Fruit fly (Drosophila melanogaster): ENCODE data around the gene bru2.

Gene bru2

DNA sequence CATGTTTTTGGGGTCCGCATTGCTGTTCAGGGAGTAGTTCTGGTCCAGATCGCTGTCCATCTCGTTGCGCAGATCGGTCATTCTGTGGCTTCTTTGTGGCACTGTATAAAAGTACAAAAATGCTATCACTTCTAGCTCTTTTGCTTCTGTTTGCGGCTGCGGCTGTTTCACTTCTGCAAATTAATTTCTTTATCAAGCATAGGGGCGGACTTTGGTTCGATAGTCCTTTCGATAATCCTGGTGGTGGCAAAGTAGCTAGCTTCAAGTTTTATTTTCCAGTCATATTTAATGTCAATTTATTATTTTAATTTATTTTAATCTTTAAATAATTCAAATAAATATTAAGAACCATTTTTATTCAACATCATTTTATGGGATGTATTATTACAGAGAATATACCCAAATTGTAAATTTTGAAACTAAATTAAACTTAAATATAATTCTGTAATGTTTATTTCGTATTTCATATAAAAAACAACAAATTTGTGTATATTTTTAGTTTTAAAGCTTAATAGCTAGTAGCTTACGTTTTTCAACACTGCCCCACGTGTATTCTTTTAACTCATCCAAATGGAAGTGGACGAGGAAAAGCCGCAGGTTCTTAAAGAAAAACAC, 83.6 kb downstream of the bru2 start, which contains the start of the genes CG5446 and Trm1 (continued):
- TF ChIP-seq so (GFP tag; IDR thresholded peaks at IDR 0.05) (no peak), Lhr (GFP tag; optimal IDR thresholded peaks at IDR 0.05) (no peak), Dip3 (GFP tag; optimal IDR thresholded peaks at IDR 0.05) (no peak), shn (GFP tag; optimal IDR thresholded peaks at IDR 0.05) (no peak), gt (GFP tag; IDR thresholded peaks at IDR 0.05) (no peak), CG10543 (GFP tag; optimal IDR thresholded peaks at IDR 0.05) (peak; percentile 69), sisA (GFP tag; IDR thresholded peaks at IDR 0.05) (no peak), Max (GFP tag; optimal IDR thresholded peaks at IDR 0.05) (peak; percentile 25), CG13296 (GFP tag; optimal IDR thresholded peaks at IDR 0.05) (peak; percentile 74), hb (GFP tag; IDR thresholded peaks at IDR 0.05; ENCODE audit: partially characterized antibody) (no peak), CG8944 (GFP tag; optimal IDR thresholded peaks at IDR 0.05) (no peak), gcm (GFP tag; optimal IDR thresholded peaks at IDR 0.05) (peak; percentile 77), slou (GFP tag; optimal IDR thresholded peaks at IDR 0.05) (no peak), her (GFP tag; optimal IDR thresholded peaks at IDR 0.05) (no peak), CG18599 (GFP tag; optimal IDR thresholded peaks at IDR 0.05) (peak; percentile 83), Ets65A (GFP tag) (peak; percentile 47), CG8290 (GFP tag; optimal IDR thresholded peaks at IDR 0.05) (peak; percentile 32), CG8290 (tag; optimal IDR thresholded peaks at IDR 0.05) (no peak), salm (tag; optimal IDR thresholded peaks at IDR 0.05) (no peak), CG2202 (tag; optimal IDR thresholded peaks at IDR 0.05) (no peak), CG17328 (GFP tag; IDR thresholded peaks at IDR 0.05) (no peak), CG11695 (GFP tag; IDR thresholded peaks at IDR 0.05) (peak; percentile 70; the same call in 2 of the 3 replicates), pum (GFP tag; optimal IDR thresholded peaks at IDR 0.05) (no peak), CG4424 (GFP tag; optimal IDR thresholded peaks at IDR 0.05) (peak; percentile 67), bcd (GFP tag; optimal IDR thresholded peaks at IDR 0.05) (peak; percentile 66), CG12155 (GFP tag; optimal IDR thresholded peaks at IDR 0.05) (peak; percentile 58), CG10565 (GFP tag; optimal IDR thresholded peaks at IDR 0.05) (no peak), lmd (GFP tag; IDR thresholded peaks at IDR 0.05) (peak; percentile 7; the same call in 1 of the 2 replicates), cg (GFP tag; optimal IDR thresholded peaks at IDR 0.05) (no peak), eyg (GFP tag; optimal IDR thresholded peaks at IDR 0.05) (no peak), CG10979 (tag; optimal IDR thresholded peaks at IDR 0.05) (peak; percentile 78), chif (GFP tag; optimal IDR thresholded peaks at IDR 0.05) (no peak), CG9609 (GFP tag; optimal IDR thresholded peaks at IDR 0.05) (no peak), CG11456 (GFP tag; IDR thresholded peaks at IDR 0.05) (0 out of 3 replicates have a peak, but pooled peaks have one; percentile 17), CG30403 (GFP tag; optimal IDR thresholded peaks at IDR 0.05) (peak; percentile 76), ab (GFP tag; optimal IDR thresholded peaks at IDR 0.05) (no peak), chn (GFP tag; optimal IDR thresholded peaks at IDR 0.05) (no peak), CG14860 (GFP tag; IDR thresholded peaks at IDR 0.05; ENCODE audit: partially characterized antibody) (no peak), Lpt (GFP tag; optimal IDR thresholded peaks at IDR 0.05) (no peak), CG6765 (GFP tag; optimal IDR thresholded peaks at IDR 0.05) (peak; percentile 40), CG3407 (GFP tag; optimal IDR thresholded peaks at IDR 0.05) (peak; percentile 40), unc-4 (GFP tag; IDR thresholded peaks at IDR 0.05; ENCODE audit: partially characterized antibody) (peak; percentile 13; the same call in 1 of the 2 replicates), YL-1 (GFP tag; optimal IDR thresholded peaks at IDR 0.05) (peak; percentile 66), amos (GFP tag; IDR thresholded peaks at IDR 0.05; ENCODE audit: partially characterized antibody) (no peak; the same call in 1 of the 2 replicates), vvl (GFP tag; IDR thresholded peaks at IDR 0.05) (peak; percentile 75; the same call in 1 of the 2 replicates), btn (GFP tag; optimal IDR thresholded peaks at IDR 0.05) (no peak), dimm (GFP tag; IDR thresholded peaks at IDR 0.05) (no peak), gsb-n (tag; optimal IDR thresholded peaks at IDR 0.05) (peak; percentile 81), odd (GFP tag; optimal IDR thresholded peaks at IDR 0.05) (peak; percentile 52), ssp (GFP tag; IDR thresholded peaks at IDR 0.05) (peak; percentile 55), CG3838 (GFP tag; optimal IDR thresholded peaks at IDR 0.05) (no peak)

All from whole organism, embryonic.